Worm (Caenorhabditis elegans): ENCODE data around the gene C07A12.7.

C07A12.7 gene

DNA sequence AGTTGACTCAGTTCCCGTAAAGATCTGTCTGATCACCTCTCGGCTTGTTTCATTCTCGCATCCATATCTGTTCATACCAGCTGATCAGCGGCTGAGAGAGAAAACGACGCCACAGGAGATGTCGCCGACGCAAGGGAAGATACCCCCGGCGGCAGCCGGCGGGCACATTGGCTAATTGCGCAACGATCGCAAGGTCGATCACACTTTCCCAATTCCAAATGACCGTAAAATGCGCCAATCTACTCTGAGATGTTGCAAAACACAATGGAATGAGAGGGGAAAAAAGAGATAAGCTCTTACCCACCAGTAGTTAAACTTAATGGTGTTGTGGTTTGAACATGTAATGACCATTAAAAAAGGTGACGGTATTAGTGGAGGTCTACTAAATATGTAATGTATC lies 29.0 kb upstream of the C07A12.7 start:
- TF ChIP-seq zip-8 (tag; optimal IDR thresholded peaks at IDR 0.05) (peak; percentile 75), unc-62 (GFP tag; optimal IDR thresholded peaks at IDR 0.05) (no peak), elt-1 (tag; optimal IDR thresholded peaks at IDR 0.05; ENCODE audit: borderline replicate concordance, insufficient read depth) (peak; percentile 81), snpc-4 (tag; optimal IDR thresholded peaks at IDR 0.05) (no peak), nhr-12 (tag; optimal IDR thresholded peaks at IDR 0.05) (no peak), ham-2 (GFP tag; optimal IDR thresholded peaks at IDR 0.05) (peak; percentile 99), elt-3 (tag; optimal IDR thresholded peaks at IDR 0.05) (no peak), ceh-83 (GFP tag; optimal IDR thresholded peaks at IDR 0.05) (no peak), nhr-28 (tag; optimal IDR thresholded peaks at IDR 0.05) (no peak), lin-32 (GFP tag; optimal IDR thresholded peaks at IDR 0.05) (no peak)

DNA sequence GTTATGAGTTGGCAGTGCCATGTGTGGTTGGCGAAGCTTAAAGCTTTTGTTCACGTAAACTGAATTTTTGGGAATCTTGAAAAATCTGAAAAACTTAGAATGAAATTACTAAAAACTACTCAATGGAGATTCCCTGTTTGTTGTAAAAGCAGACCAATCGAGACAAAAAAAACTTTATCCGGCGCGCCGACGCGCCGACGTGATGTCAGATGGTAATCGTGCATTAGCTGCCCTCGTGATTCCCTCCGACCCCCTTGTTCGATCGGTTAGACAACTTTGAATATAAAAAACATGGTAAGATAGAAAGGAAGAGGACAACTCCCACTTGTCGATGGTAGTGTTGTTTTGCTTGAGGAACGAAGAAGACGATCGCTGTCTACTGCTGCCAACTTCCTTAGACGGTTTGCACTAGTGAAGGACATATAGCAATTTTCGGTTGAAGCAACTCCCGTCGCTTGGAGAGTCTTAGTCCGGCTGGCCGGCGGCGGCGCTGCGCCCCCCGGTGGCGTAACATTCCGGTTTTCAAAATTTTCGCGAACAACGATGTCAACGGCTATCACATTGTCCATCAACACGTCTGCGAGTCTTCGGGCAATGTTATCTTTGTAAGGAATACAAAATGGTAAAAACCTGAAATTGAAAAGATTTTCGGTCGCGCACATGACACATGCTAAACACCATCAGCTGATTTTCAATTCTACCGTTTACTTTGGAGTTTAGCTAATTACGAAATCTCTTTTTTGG lies 28.1 kb upstream of the C07A12.7 start, which contains the start of gene C07A12.18:
Gene C07A12.18 (minus strand): TSS at position 51 of the 744 bp plus-strand sequence.
- TF ChIP-seq unc-120 (tag; optimal IDR thresholded peaks at IDR 0.05; ENCODE audit: poor library complexity, severe bottlenecking) = no peak
- peak; percentile 11 for TF ChIP-seq ham-2 (GFP tag; optimal IDR thresholded peaks at IDR 0.05)
- no peak for TF ChIP-seq elt-3 (tag; optimal IDR thresholded peaks at IDR 0.05)
- no peak for TF ChIP-seq drap-1 (GFP tag; optimal IDR thresholded peaks at IDR 0.05)
- TF ChIP-seq ceh-39 (tag; optimal IDR thresholded peaks at IDR 0.05) = no peak
- no peak for TF ChIP-seq ztf-11 (tag; optimal IDR thresholded peaks at IDR 0.05)
- TF ChIP-seq elt-1 (tag; optimal IDR thresholded peaks at IDR 0.05; ENCODE audit: borderline replicate concordance, insufficient read depth) = no peak
- TF ChIP-seq unc-62 (GFP tag; optimal IDR thresholded peaks at IDR 0.05) = no peak
- no peak for TF ChIP-seq lin-32 (GFP tag; optimal IDR thresholded peaks at IDR 0.05)

DNA sequence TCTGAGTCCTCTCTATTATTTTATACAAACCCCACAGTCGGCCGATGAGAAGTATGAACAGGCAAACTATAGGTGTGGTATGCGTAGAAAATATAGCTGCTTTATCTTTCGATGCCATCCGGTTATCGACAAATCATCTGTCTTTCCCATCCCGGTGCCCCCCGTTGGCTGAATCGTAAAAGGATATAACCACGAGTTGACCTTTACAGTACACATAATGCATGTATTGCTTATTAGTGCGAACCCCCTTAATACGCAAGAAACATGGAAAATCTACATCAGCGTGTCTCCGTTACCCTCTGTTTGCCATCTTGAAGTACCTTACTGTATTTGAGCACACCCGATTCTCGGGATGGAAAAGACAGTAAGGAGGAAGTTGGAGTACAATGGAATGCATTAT lies 27.0 kb upstream of the C07A12.7 start:
- TF ChIP-seq nhr-2 (tag; optimal IDR thresholded peaks at IDR 0.05) (peak; percentile 58), unc-62 (GFP tag; optimal IDR thresholded peaks at IDR 0.05) (no peak), elt-1 (tag; optimal IDR thresholded peaks at IDR 0.05; ENCODE audit: borderline replicate concordance, insufficient read depth) (peak; percentile 50), ham-2 (GFP tag; optimal IDR thresholded peaks at IDR 0.05) (peak; percentile 78)

DNA sequence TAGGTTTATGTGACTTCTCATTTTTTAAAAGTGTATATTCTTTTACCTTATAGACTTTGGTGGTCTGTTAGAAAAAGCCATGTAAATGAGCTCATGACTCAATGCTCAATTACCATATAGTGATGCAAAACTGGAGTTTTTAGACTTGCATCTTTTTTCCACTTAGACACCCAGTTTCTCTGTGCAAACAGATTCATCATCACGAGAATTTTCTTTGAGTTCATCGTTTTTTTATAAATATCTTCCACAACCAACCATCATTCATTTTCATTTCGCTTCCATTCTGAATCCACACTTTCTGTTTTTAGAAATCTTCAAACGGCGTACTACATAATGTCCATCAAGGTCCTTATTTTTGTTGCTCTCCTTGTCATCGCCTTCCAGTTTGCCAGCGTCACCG lies 22.6 kb upstream of the C07A12.7 start, which contains the start of gene C07A12.2:
Gene C07A12.2 (plus strand): TSS at position 301 of the 400 bp plus-strand sequence.
- TF ChIP-seq elt-1 (tag; optimal IDR thresholded peaks at IDR 0.05; ENCODE audit: borderline replicate concordance, insufficient read depth) (no peak), lin-32 (GFP tag; optimal IDR thresholded peaks at IDR 0.05) (no peak), zip-8 (tag; optimal IDR thresholded peaks at IDR 0.05) (no peak), ceh-39 (tag; optimal IDR thresholded peaks at IDR 0.05) (no peak)

DNA sequence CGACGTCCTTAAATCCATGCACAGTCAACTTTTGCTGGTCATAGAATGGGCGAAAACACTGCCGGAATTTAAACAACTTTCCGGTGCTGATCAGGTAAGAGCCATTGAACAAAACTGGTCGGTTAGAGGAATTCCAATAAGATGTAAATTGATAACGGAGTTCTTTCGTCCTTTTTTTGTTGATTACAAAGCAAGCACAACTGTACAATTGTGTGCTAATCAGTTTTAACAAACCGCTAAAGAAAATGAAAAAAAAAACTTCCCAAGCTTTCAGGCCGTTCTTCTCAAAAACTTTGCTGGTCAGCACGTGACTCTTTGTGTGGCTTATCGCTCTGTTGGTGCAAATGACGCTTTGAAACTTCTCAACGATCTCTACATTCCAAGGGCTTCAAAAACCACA lies 12.2 kb upstream of the C07A12.7 start:
- TF ChIP-seq pha-4 (tag; optimal IDR thresholded peaks at IDR 0.05) = no peak
- no peak for TF ChIP-seq blmp-1 (tag; optimal IDR thresholded peaks at IDR 0.05)
- TF ChIP-seq ham-2 (GFP tag; optimal IDR thresholded peaks at IDR 0.05) = no peak
- no peak for TF ChIP-seq mls-2 (tag; optimal IDR thresholded peaks at IDR 0.05)
- TF ChIP-seq lsy-2 (tag; optimal IDR thresholded peaks at IDR 0.05) = no peak
- no peak for TF ChIP-seq zip-8 (tag; optimal IDR thresholded peaks at IDR 0.05)
- no peak for TF ChIP-seq sem-2 (GFP tag; optimal IDR thresholded peaks at IDR 0.05)
- no peak for TF ChIP-seq unc-39 (tag; optimal IDR thresholded peaks at IDR 0.05)
- TF ChIP-seq unc-62 (GFP tag; optimal IDR thresholded peaks at IDR 0.05) = no peak
- TF ChIP-seq sptf-1 (tag; optimal IDR thresholded peaks at IDR 0.05) = no peak
- no peak for TF ChIP-seq tbx-8 (GFP tag; optimal IDR thresholded peaks at IDR 0.05)
- TF ChIP-seq ceh-83 (GFP tag; optimal IDR thresholded peaks at IDR 0.05) = no peak
- no peak for TF ChIP-seq mab-5 (tag; optimal IDR thresholded peaks at IDR 0.05)
- no peak for TF ChIP-seq ztf-11 (tag; optimal IDR thresholded peaks at IDR 0.05)
- TF ChIP-seq unc-120 (tag; optimal IDR thresholded peaks at IDR 0.05; ENCODE audit: poor library complexity, severe bottlenecking) = no peak
- TF ChIP-seq ceh-43 (GFP tag; optimal IDR thresholded peaks at IDR 0.05) = no peak
- no peak for TF ChIP-seq M03D4.4 (tag; optimal IDR thresholded peaks at IDR 0.05)
- TF ChIP-seq nhr-237 (tag; optimal IDR thresholded peaks at IDR 0.05) = no peak

DNA sequence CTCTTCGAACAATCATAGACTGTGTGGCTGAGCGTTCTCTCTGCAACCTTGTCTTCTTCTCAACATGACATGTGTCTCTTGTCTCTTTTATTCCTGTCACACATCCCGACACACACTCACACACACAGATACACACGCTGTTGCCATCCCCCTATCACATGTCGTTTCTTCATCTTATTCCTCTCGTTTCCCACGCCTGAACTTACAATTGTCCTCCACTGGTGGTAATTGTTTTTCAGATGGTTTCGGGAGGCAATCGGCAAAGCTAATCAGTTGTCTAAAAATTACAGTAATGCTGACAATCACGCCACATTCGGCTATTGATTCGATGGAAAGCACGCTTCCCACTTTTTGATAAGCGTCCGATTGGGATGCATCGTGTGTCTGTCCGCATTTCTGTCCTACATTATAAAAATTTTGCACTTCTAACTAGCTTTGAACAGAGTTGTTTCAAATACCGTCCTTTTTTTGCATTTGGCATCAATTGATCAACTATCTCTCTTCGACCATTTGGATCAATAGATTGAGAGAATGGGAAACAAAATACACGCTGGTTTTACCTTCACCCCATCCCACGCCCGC lies 10.3 kb upstream of the C07A12.7 start, which contains the start of gene nhr-35:
Gene nhr-35 (plus strand): TSS at position 532 of the 582 bp plus-strand sequence.
- TF ChIP-seq unc-120 (tag; optimal IDR thresholded peaks at IDR 0.05; ENCODE audit: poor library complexity, severe bottlenecking) = peak; percentile 43
- TF ChIP-seq unc-62 (GFP tag; optimal IDR thresholded peaks at IDR 0.05) = peak; percentile 95
- peak; percentile 6 for TF ChIP-seq ham-2 (GFP tag; optimal IDR thresholded peaks at IDR 0.05)
- TF ChIP-seq nhr-237 (tag; optimal IDR thresholded peaks at IDR 0.05) = no peak
- no peak for TF ChIP-seq blmp-1 (tag; optimal IDR thresholded peaks at IDR 0.05)
- TF ChIP-seq lsy-2 (tag; optimal IDR thresholded peaks at IDR 0.05) = no peak
- no peak for TF ChIP-seq ceh-43 (GFP tag; optimal IDR thresholded peaks at IDR 0.05)
- no peak for TF ChIP-seq ztf-11 (tag; optimal IDR thresholded peaks at IDR 0.05)
- TF ChIP-seq pha-4 (tag; optimal IDR thresholded peaks at IDR 0.05) = no peak
- no peak for TF ChIP-seq sem-2 (GFP tag; optimal IDR thresholded peaks at IDR 0.05)
- peak; percentile 60 for TF ChIP-seq nhr-2 (tag; optimal IDR thresholded peaks at IDR 0.05)
- TF ChIP-seq sptf-1 (tag; optimal IDR thresholded peaks at IDR 0.05) = no peak
- no peak for TF ChIP-seq nhr-28 (tag; optimal IDR thresholded peaks at IDR 0.05)
- TF ChIP-seq hlh-1 (tag; optimal IDR thresholded peaks at IDR 0.05) = peak; percentile 91
- no peak for TF ChIP-seq mab-5 (tag; optimal IDR thresholded peaks at IDR 0.05)
- TF ChIP-seq flh-1 (GFP tag; optimal IDR thresholded peaks at IDR 0.05) = no peak
- no peak for TF ChIP-seq nhr-76 (tag; optimal IDR thresholded peaks at IDR 0.05)
- no peak for TF ChIP-seq drap-1 (GFP tag; optimal IDR thresholded peaks at IDR 0.05)

All from whole organism, mixed stage, embryonic.